Worm (Caenorhabditis elegans): Measurements from ENCODE around the gene irg-4.
"Not testable (repeated sequence)": the region's sequence is repeated elsewhere in the genome, so short reads cannot be mapped to it uniquely, and the experiment has no call there.

- not testable (repeated sequence) for TF ChIP-seq lin-14 (GFP tag; optimal IDR thresholded peaks at IDR 0.05); pag-3 (tag; optimal IDR thresholded peaks at IDR 0.05; ENCODE audit: borderline replicate concordance, insufficient read depth); lsy-2 (tag; optimal IDR thresholded peaks at IDR 0.05); unc-62 (GFP tag; optimal IDR thresholded peaks at IDR 0.05); elt-2 (tag; optimal IDR thresholded peaks at IDR 0.05); tbx-2 (tag; optimal IDR thresholded peaks at IDR 0.05); unc-98 (GFP tag; IDR thresholded peaks at IDR 0.05); unc-30 (tag; optimal IDR thresholded peaks at IDR 0.05); sup-37 (GFP tag; optimal IDR thresholded peaks at IDR 0.05); pqm-1 (tag; optimal IDR thresholded peaks at IDR 0.05); ces-1 (GFP tag; optimal IDR thresholded peaks at IDR 0.05); ztf-11 (tag; optimal IDR thresholded peaks at IDR 0.05); ztf-4 (tag; optimal IDR thresholded peaks at IDR 0.05)
Measured at ce11 chrIV:12484479-12484878, 48.8 kb downstream of the irg-4 start, which contains the start of gene T04A11.4.

Data from whole organism, L1 larva.